Fruit fly (Drosophila melanogaster): ENCODE measurements around the gene Alp4.

dm6 chr3R:31059036-31059806, 10.5 kb downstream of the Alp4 start:
- no peak for TF ChIP-seq CG8478 (optimal IDR thresholded peaks at IDR 0.05)
- no peak for TF ChIP-seq CTCF (optimal IDR thresholded peaks at IDR 0.05)
